Worm (Caenorhabditis elegans): Measurements from ENCODE around the gene ccch-5.

The ccch-5 gene

ce11 chrIV:14874926-14875570, 44.4 kb upstream of the ccch-5 start:
- TF ChIP-seq ceh-28 (tag; optimal IDR thresholded peaks at IDR 0.05) (no peak), lin-15B (tag; optimal IDR thresholded peaks at IDR 0.05) (no peak), lsy-12 (tag; optimal IDR thresholded peaks at IDR 0.05) (no peak), pqm-1 (tag; optimal IDR thresholded peaks at IDR 0.05) (peak; percentile 92), mdl-1 (tag; optimal IDR thresholded peaks at IDR 0.05) (no peak), aly-2 (tag; optimal IDR thresholded peaks at IDR 0.05) (no peak), tbx-2 (tag; optimal IDR thresholded peaks at IDR 0.05) (no peak), nfya-1 (tag; optimal IDR thresholded peaks at IDR 0.05; ENCODE audit: insufficient read depth) (peak; percentile 40), ZK546.5 (tag; optimal IDR thresholded peaks at IDR 0.05) (no peak), ceh-16 (tag; optimal IDR thresholded peaks at IDR 0.05) (no peak), nhr-23 (tag; optimal IDR thresholded peaks at IDR 0.05) (no peak), eor-1 (tag; optimal IDR thresholded peaks at IDR 0.05) (no peak), egl-5 (tag; optimal IDR thresholded peaks at IDR 0.05) (no peak), nhr-12 (tag; optimal IDR thresholded peaks at IDR 0.05) (no peak), R02D3.7 (tag; optimal IDR thresholded peaks at IDR 0.05) (no peak), ama-1 (optimal IDR thresholded peaks at IDR 0.05) (no peak), ztf-11 (tag; optimal IDR thresholded peaks at IDR 0.05) (no peak), ceh-82 (tag; optimal IDR thresholded peaks at IDR 0.05) (no peak), lin-39 (tag; optimal IDR thresholded peaks at IDR 0.05) (no peak), zag-1 (tag; optimal IDR thresholded peaks at IDR 0.05) (no peak), nhr-76 (tag; optimal IDR thresholded peaks at IDR 0.05) (no peak), nhr-43 (tag; optimal IDR thresholded peaks at IDR 0.05; ENCODE audit: poor library complexity, severe bottlenecking) (no peak), unc-39 (tag; optimal IDR thresholded peaks at IDR 0.05) (no peak), hmg-11 (tag; optimal IDR thresholded peaks at IDR 0.05) (peak; percentile 17), nhr-77 (tag; optimal IDR thresholded peaks at IDR 0.05) (no peak), elt-1 (tag; optimal IDR thresholded peaks at IDR 0.05) (no peak), fkh-10 (GFP tag; optimal IDR thresholded peaks at IDR 0.05) (no peak), nhr-237 (tag; optimal IDR thresholded peaks at IDR 0.05) (no peak), skn-1 (tag; optimal IDR thresholded peaks at IDR 0.05) (no peak), snpc-4 (tag; optimal IDR thresholded peaks at IDR 0.05) (peak; percentile 19), elt-2 (tag; optimal IDR thresholded peaks at IDR 0.05) (peak; percentile 90), mml-1 (tag; optimal IDR thresholded peaks at IDR 0.05) (no peak), sea-2 (GFP tag; optimal IDR thresholded peaks at IDR 0.05) (no peak), nhr-11 (tag; optimal IDR thresholded peaks at IDR 0.05) (no peak), ztf-4 (tag; optimal IDR thresholded peaks at IDR 0.05) (no peak), fos-1 (tag; optimal IDR thresholded peaks at IDR 0.05) (no peak), nhr-25 (tag; optimal IDR thresholded peaks at IDR 0.05) (no peak), pha-4 (tag; optimal IDR thresholded peaks at IDR 0.05) (peak; percentile 100), unc-62 (GFP tag; optimal IDR thresholded peaks at IDR 0.05) (no peak), egl-27 (tag; optimal IDR thresholded peaks at IDR 0.05) (no peak), elt-3 (tag; optimal IDR thresholded peaks at IDR 0.05) (no peak), fkh-2 (tag; optimal IDR thresholded peaks at IDR 0.05) (no peak), nhr-28 (tag; optimal IDR thresholded peaks at IDR 0.05) (no peak), ceh-9 (tag; optimal IDR thresholded peaks at IDR 0.05) (no peak), jun-1 (tag; optimal IDR thresholded peaks at IDR 0.05) (peak; percentile 73), nhr-67 (tag; optimal IDR thresholded peaks at IDR 0.05) (no peak), daf-12 (tag; optimal IDR thresholded peaks at IDR 0.05) (no peak)

All from whole organism, L3 larva.